Worm (Caenorhabditis elegans) whole organism, L1 larva: ENCODE data around the gene C09G5.13.
A peak's percentile ranks its signal among the peaks of the same experiment; 100 is the strongest.

Experiments
- C34B4.2 ChIP-seq: sonication (generic microtip); optimal IDR thresholded peaks from 2 replicates; lab custom pipeline; 2017; ENCODE audit warnings: mild to moderate bottlenecking, missing genetic modification characterization, missing compliant biosample characterization
- Y116A8C.19 ChIP-seq: sonication (generic microtip); optimal IDR thresholded peaks from 2 replicates; lab custom pipeline; 2016; ENCODE audit warnings: missing compliant biosample characterization, missing genetic modification characterization, borderline replicate concordance
- blmp-1 ChIP-seq: fragments of 150-350 bp; optimal IDR thresholded peaks from 2 replicates; lab custom pipeline; 2014; ENCODE audit warnings: missing biosample characterization, missing genetic modification characterization
- ceh-8 ChIP-seq: fragments of 200-800 bp; sonication (Bioruptor generic); optimal IDR thresholded peaks from 2 replicates; lab custom pipeline; 2018; ENCODE audit warnings: mild to moderate bottlenecking, missing genetic modification characterization, moderate library complexity, missing compliant biosample characterization
- ceh-82 ChIP-seq, 3 experiments: fragments of 150-350 bp in 1 of 3; sonication (generic microtip) in 2 of 3; optimal IDR thresholded peaks; 2 replicates each; lab custom pipeline; 2014 to 2017; ENCODE audit warnings: missing biosample characterization in 3 of 3, missing genetic modification characterization in 3 of 3
- ceh-90 ChIP-seq: sonication (generic microtip); optimal IDR thresholded peaks from 2 replicates; lab custom pipeline; 2016; ENCODE audit warnings: missing genetic modification characterization, missing compliant biosample characterization
- ces-1 ChIP-seq: fragments of 150-350 bp; optimal IDR thresholded peaks from 2 replicates; lab custom pipeline; 2014; ENCODE audit warnings: missing biosample characterization, missing genetic modification reagents, missing genetic modification characterization
- dpl-1 ChIP-seq, 3 experiments: fragments of 150-350 bp in 2 of 3; sonication (generic microtip) in 1 of 3; optimal IDR thresholded peaks; 2 replicates each; lab custom pipeline; 2014 to 2017; ENCODE audit warnings: missing biosample characterization in 3 of 3, missing genetic modification characterization in 3 of 3, missing genetic modification reagents in 3 of 3
- efl-1 ChIP-seq, 4 experiments: fragments of 150-350 bp; optimal IDR thresholded peaks in 3 of 4; peaks in 1 of 4; 1 replicate in 1 of 4; 2 replicates in 3 of 4; lab custom pipeline; 2014; ENCODE audit warnings: missing biosample characterization in 2 of 4, missing genetic modification characterization in 2 of 4, missing genetic modification reagents in 2 of 4
- egl-13 ChIP-seq: sonication (generic microtip); optimal IDR thresholded peaks from 2 replicates; lab custom pipeline; 2016; ENCODE audit warnings: missing genotype, missing genetic modification reagents, missing genetic modification characterization, missing compliant biosample characterization
- elt-2 ChIP-seq: sonication (generic microtip); optimal IDR thresholded peaks from 2 replicates; lab custom pipeline; 2016; ENCODE audit warnings: missing genetic modification characterization, mild to moderate bottlenecking, inconsistent platforms, missing compliant biosample characterization, missing genetic modification reagents
- fkh-10 ChIP-seq: sonication (generic microtip); optimal IDR thresholded peaks from 2 replicates; lab custom pipeline; 2017; ENCODE audit warnings: missing biosample characterization, missing genetic modification reagents, missing genetic modification characterization
- fkh-4 ChIP-seq: sonication (generic microtip); optimal IDR thresholded peaks from 2 replicates; lab custom pipeline; 2016; ENCODE audit warnings: missing compliant biosample characterization, missing genetic modification characterization, borderline replicate concordance
- fkh-8 ChIP-seq: sonication (generic microtip); optimal IDR thresholded peaks from 2 replicates; lab custom pipeline; 2016; ENCODE audit warnings: mild to moderate bottlenecking, missing genetic modification characterization, missing compliant biosample characterization
- fos-1 ChIP-seq: fragments of 150-350 bp; optimal IDR thresholded peaks from 2 replicates; lab custom pipeline; 2014; ENCODE audit warnings: missing biosample characterization, missing genetic modification characterization
- hlh-4 ChIP-seq: sonication (generic microtip); optimal IDR thresholded peaks from 2 replicates; lab custom pipeline; 2016; ENCODE audit warnings: mild to moderate bottlenecking, missing genetic modification characterization, missing compliant biosample characterization
- isw-1 ChIP-seq: fragments of 200-800 bp; sonication (Bioruptor generic); IDR thresholded peaks from 2 replicates; pipeline ENCODE4 v1.3.6; 2022; ENCODE audit warnings: missing genetic modification characterization, missing compliant biosample characterization
- jun-1 ChIP-seq: fragments of 150-350 bp; optimal IDR thresholded peaks from 2 replicates; lab custom pipeline; 2014; ENCODE audit warnings: missing biosample characterization, missing genetic modification reagents, missing genetic modification characterization
- lin-14 ChIP-seq: fragments of 200-800 bp; sonication (Bioruptor generic); optimal IDR thresholded peaks from 2 replicates; lab custom pipeline; 2018; ENCODE audit warnings: mild to moderate bottlenecking, missing genetic modification characterization, moderate library complexity, missing compliant biosample characterization
- lin-15B ChIP-seq: fragments of 150-350 bp; sonication (generic microtip); optimal IDR thresholded peaks from 3 replicates; lab custom pipeline; 2014; ENCODE audit warnings: missing biosample characterization, missing genetic modification characterization
- lin-35 ChIP-seq, 2 experiments: fragments of 150-350 bp; optimal IDR thresholded peaks; 2 replicates each; lab custom pipeline; 2014; ENCODE audit warnings: missing biosample characterization in 2 of 2, missing genetic modification characterization in 2 of 2, missing genetic modification reagents in 2 of 2
- lir-3 ChIP-seq: sonication (generic microtip); optimal IDR thresholded peaks from 2 replicates; lab custom pipeline; 2016; ENCODE audit warnings: mild to moderate bottlenecking, missing genetic modification characterization, moderate library complexity, missing compliant biosample characterization; ENCODE audit not compliant: poor library complexity
- lsy-2 ChIP-seq, 2 experiments: fragments of 150-350 bp; optimal IDR thresholded peaks; 2 replicates each; lab custom pipeline; 2014; ENCODE audit warnings: missing biosample characterization in 2 of 2, missing genetic modification characterization in 2 of 2
- nhr-11 ChIP-seq: fragments of 150-350 bp; optimal IDR thresholded peaks from 2 replicates; lab custom pipeline; 2014; ENCODE audit warnings: missing biosample characterization, missing genetic modification characterization
- nhr-12 ChIP-seq: sonication (generic microtip); optimal IDR thresholded peaks from 2 replicates; lab custom pipeline; 2017; ENCODE audit warnings: missing biosample characterization, missing genetic modification characterization
- nhr-19 ChIP-seq: fragments of 200-800 bp; sonication (Bioruptor generic); conservative IDR thresholded peaks from 2 replicates; pipeline ENCODE4 v1.3.6; 2022; ENCODE audit warnings: missing genetic modification characterization, missing compliant biosample characterization
- nhr-20 ChIP-seq: sonication (generic microtip); optimal IDR thresholded peaks from 2 replicates; lab custom pipeline; 2016; ENCODE audit warnings: mild to moderate bottlenecking, missing genetic modification characterization, missing compliant biosample characterization
- nhr-77 ChIP-seq: fragments of 150-350 bp; optimal IDR thresholded peaks from 2 replicates; lab custom pipeline; 2014; ENCODE audit warnings: missing biosample characterization, missing genetic modification characterization
- pag-3 ChIP-seq: sonication (generic microtip); optimal IDR thresholded peaks from 2 replicates; lab custom pipeline; 2017; ENCODE audit warnings: missing genetic modification characterization, mild to moderate bottlenecking, missing compliant biosample characterization, antibody characterized with exemption, borderline replicate concordance; ENCODE audit not compliant: insufficient read depth
- sox-4 ChIP-seq: sonication (generic microtip); optimal IDR thresholded peaks from 2 replicates; lab custom pipeline; 2016; ENCODE audit warnings: missing genetic modification characterization, missing compliant biosample characterization
- unc-98 ChIP-seq: fragments of 200-800 bp; sonication (Bioruptor generic); IDR thresholded peaks from 2 replicates; pipeline ENCODE4 v1.3.6; 2022; ENCODE audit warnings: missing genetic modification characterization, missing compliant biosample characterization
- xbp-1 ChIP-seq: sonication (generic microtip); optimal IDR thresholded peaks from 2 replicates; lab custom pipeline; 2016; ENCODE audit warnings: missing genetic modification characterization, missing compliant biosample characterization

Gene C09G5.13

DNA sequence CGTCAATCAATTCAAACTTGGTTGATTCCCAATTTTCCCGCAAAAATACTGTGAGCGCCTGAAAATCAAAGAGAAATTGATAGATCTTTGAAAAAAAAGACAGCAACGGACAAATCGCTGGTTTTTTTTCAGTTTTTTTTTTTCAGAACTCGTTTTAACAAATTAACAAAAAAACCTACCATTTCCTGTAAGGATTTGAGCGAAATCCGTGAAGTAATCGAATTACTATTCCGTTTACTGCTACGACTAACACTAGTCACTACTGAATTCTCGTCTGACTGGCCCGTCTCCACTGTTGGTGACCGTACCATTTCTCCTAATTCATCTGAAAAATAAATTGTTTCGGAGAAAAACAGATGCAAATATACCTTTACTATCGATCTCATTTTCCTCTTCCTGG, 42.2 kb downstream of the C09G5.13 start:
- TF ChIP-seq elt-2 (tag; lab: Kevin White, UChicago): no peak
- TF ChIP-seq dpl-1 (GFP tag; optimal IDR thresholded peaks at IDR 0.05; lab: Kevin White, UChicago): no peak
- no peak for TF ChIP-seq nhr-77 (tag; lab: Kevin White, UChicago)
- no peak for TF ChIP-seq fos-1 (tag; lab: Kevin White, UChicago)
- TF ChIP-seq ceh-8 (GFP tag; lab: Kevin White, UChicago): no peak
- TF ChIP-seq ceh-82 (tag; optimal IDR thresholded peaks at IDR 0.05; lab: Kevin White, UChicago): no peak

DNA sequence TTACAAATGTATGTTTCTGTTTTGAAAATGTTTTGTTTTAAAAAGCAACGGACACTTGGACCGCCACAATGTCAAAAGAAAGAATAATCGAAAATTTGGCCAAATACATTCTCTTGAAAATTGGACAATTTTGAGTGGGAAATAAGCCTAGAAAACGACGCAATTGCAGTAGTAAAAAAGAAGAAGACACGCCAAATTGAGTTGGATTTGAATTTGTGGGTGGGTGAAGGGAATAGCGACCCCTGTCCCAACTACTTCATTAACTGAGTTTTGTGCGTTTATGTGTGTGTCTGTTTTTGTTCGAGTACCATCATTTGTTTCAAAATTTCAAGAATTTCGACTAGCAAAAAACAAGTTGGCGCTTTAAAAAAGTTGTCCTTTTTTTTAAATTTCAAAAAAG, 43.6 kb downstream of the C09G5.13 start:
- TF ChIP-seq dpl-1 (GFP tag; optimal IDR thresholded peaks at IDR 0.05; lab: Kevin White, UChicago): no peak
- TF ChIP-seq nhr-12 (tag; lab: Kevin White, UChicago): no peak
- peak; percentile 11 for TF ChIP-seq fkh-10 (GFP tag; lab: Kevin White, UChicago)
- no peak for TF ChIP-seq fkh-4 (tag; lab: Kevin White, UChicago)
- peak; percentile 40 for TF ChIP-seq lin-14 (GFP tag; lab: Kevin White, UChicago)
- TF ChIP-seq nhr-19 (GFP tag; lab: Robert Waterston, UW): no peak
- no peak for TF ChIP-seq efl-1 (optimal IDR thresholded peaks at IDR 0.05; lab: Kevin White, UChicago)
- no peak for TF ChIP-seq efl-1 (GFP tag; optimal IDR thresholded peaks at IDR 0.05 in 1 of 2; lab: Kevin White, UChicago)
- no peak for TF ChIP-seq lir-3 (tag; lab: Kevin White, UChicago)
- TF ChIP-seq, all 84 proteins: peak for 2

DNA sequence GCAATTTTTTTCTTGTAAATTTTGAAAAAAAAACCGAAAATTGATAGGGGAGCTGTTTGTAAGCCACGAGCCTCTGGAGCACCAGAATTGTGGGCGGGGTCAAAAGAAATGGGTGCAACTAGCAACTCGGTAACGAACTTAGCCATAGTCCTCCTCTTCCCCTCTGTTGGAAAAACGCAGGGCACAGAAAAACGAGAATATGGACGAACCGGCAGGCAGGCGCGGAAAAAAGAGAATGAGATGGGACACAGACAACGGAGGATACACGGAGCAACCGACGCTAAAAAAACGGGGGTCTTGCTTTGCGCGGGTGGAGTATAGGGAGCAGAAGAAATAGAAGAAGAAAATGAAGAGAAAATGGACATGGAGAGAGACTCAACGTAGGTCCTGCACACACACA, 44.4 kb downstream of the C09G5.13 start:
- TF ChIP-seq Y116A8C.19 (tag; lab: Kevin White, UChicago) (no peak), fkh-10 (GFP tag; lab: Kevin White, UChicago) (peak; percentile 75), fkh-4 (tag; lab: Kevin White, UChicago) (no peak), ceh-82 (tag; optimal IDR thresholded peaks at IDR 0.05; lab: Kevin White, UChicago) (peak in 1 of 3 experiments; percentile 30), lsy-2 (tag; optimal IDR thresholded peaks at IDR 0.05; lab: Kevin White, UChicago) (no peak), pag-3 (tag; lab: Kevin White, UChicago) (no peak), sox-4 (tag; lab: Kevin White, UChicago) (no peak), egl-13 (tag; lab: Kevin White, UChicago) (no peak), unc-98 (no peak), C34B4.2 (no peak), nhr-11 (no peak), lin-14 (GFP tag; lab: Kevin White, UChicago) (peak; percentile 75), hlh-4 (no peak), isw-1 (no peak), nhr-20 (tag; lab: Kevin White, UChicago) (no peak), efl-1 (optimal IDR thresholded peaks at IDR 0.05; lab: Kevin White, UChicago) (no peak), efl-1 (GFP tag; optimal IDR thresholded peaks at IDR 0.05 in 1 of 2; lab: Kevin White, UChicago) (peak in 1 of 2 experiments; percentile 49)

DNA sequence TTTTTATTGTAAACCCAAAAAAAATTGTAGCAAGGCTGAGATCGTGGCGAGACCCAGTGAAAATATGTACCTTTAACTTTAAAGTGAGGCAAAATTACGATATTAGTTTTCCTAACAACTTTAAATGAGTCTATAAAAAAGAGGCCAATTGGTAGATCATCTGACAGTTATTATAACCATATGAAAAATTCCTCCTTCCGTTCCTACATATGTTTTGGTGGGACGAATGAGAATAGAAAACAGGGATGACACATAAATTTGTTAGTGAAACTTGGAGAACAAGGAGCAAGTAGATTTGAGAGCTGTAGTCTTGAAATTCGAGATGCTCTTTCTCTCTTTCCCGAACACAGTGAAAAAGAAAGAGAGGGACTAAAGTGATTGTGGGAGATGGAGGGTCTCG, 48.0 kb downstream of the C09G5.13 start:
- TF ChIP-seq elt-2 (tag; lab: Kevin White, UChicago) (no peak), nhr-20 (tag; lab: Kevin White, UChicago) (no peak), fkh-10 (GFP tag; lab: Kevin White, UChicago) (no peak), lin-35 (GFP tag; optimal IDR thresholded peaks at IDR 0.05; lab: Kevin White, UChicago) (no peak), ceh-90 (tag; lab: Kevin White, UChicago) (no peak), xbp-1 (tag; lab: Kevin White, UChicago) (no peak), jun-1 (tag; lab: Kevin White, UChicago) (no peak), fos-1 (tag; lab: Kevin White, UChicago) (no peak), blmp-1 (tag; lab: Kevin White, UChicago) (no peak), fkh-8 (no peak), ces-1 (GFP tag; lab: Kevin White, UChicago) (no peak), lin-15B (tag; lab: Kevin White, UChicago) (no peak)
- TF ChIP-seq, all 84 proteins: peak for 0
